Worm (Caenorhabditis elegans): Measurements from ENCODE around the gene F55G7.4.
A peak's percentile ranks its signal among the peaks of the same experiment; 100 is the strongest.

The F55G7.4 gene

ce11 chrX:11913824-11914223, 13.9 kb upstream of the F55G7.4 start, which contains the start of gene Y62H9A.12:
Gene Y62H9A.12, plus strand, starts transcription at chrX:11914124.
- TF ChIP-seq him-1 (tag; optimal IDR thresholded peaks at IDR 0.05) (no peak), dao-5 (tag; optimal IDR thresholded peaks at IDR 0.05) (no peak), W03F9.2 (tag; optimal IDR thresholded peaks at IDR 0.05) (no peak)

ce11 chrX:11916705-11917104, 11.0 kb upstream of the F55G7.4 start, which contains the start of gene Y62H9A.13:
Gene Y62H9A.13, plus strand, starts transcription at chrX:11917005.
- TF ChIP-seq him-1 (tag; optimal IDR thresholded peaks at IDR 0.05) = no peak

- TF ChIP-seq dao-5 (tag; optimal IDR thresholded peaks at IDR 0.05) = no peak
- no peak for TF ChIP-seq him-1 (tag; optimal IDR thresholded peaks at IDR 0.05)
- no peak for TF ChIP-seq W03F9.2 (tag; optimal IDR thresholded peaks at IDR 0.05)
Observed at ce11 chrX:11917994-11918393, 9.7 kb upstream of the F55G7.4 start, which contains the start of gene Y62H9A.16. Gene Y62H9A.16, plus strand, starts transcription at chrX:11918294.

ce11 chrX:11920723-11921283, 6.9 kb upstream of the F55G7.4 start, which contains the start of gene Y62H9A.14:
Gene Y62H9A.14, plus strand, starts transcription at chrX:11921233.
- TF ChIP-seq dao-5 (tag; optimal IDR thresholded peaks at IDR 0.05) (no peak), him-1 (tag; optimal IDR thresholded peaks at IDR 0.05) (no peak), W03F9.2 (tag; optimal IDR thresholded peaks at IDR 0.05) (no peak)

ce11 chrX:11924158-11924557, 3.5 kb upstream of the F55G7.4 start, which contains the start of gene F55G7.1:
Gene F55G7.1, plus strand, starts transcription at chrX:11924433.
- peak; percentile 32 for TF ChIP-seq W03F9.2 (tag; optimal IDR thresholded peaks at IDR 0.05)
- no peak for TF ChIP-seq dao-5 (tag; optimal IDR thresholded peaks at IDR 0.05)
- no peak for TF ChIP-seq him-1 (tag; optimal IDR thresholded peaks at IDR 0.05)

- TF ChIP-seq W03F9.2 (tag; optimal IDR thresholded peaks at IDR 0.05) = no peak
- no peak for TF ChIP-seq him-1 (tag; optimal IDR thresholded peaks at IDR 0.05)
- no peak for TF ChIP-seq dao-5 (tag; optimal IDR thresholded peaks at IDR 0.05)
Observed at ce11 chrX:11925243-11925642, 2.4 kb upstream of the F55G7.4 start.

ce11 chrX:11931559-11931958, 3.9 kb downstream of the F55G7.4 start, which contains the start of gene dot-1.4:
Gene dot-1.4, minus strand, starts transcription at chrX:11931659.
- no peak for TF ChIP-seq W03F9.2 (tag; optimal IDR thresholded peaks at IDR 0.05)
- no peak for TF ChIP-seq him-1 (tag; optimal IDR thresholded peaks at IDR 0.05)
- no peak for TF ChIP-seq dao-5 (tag; optimal IDR thresholded peaks at IDR 0.05)

ce11 chrX:11933547-11933946, 5.9 kb downstream of the F55G7.4 start:
- TF ChIP-seq him-1 (tag; optimal IDR thresholded peaks at IDR 0.05) (no peak), dao-5 (tag; optimal IDR thresholded peaks at IDR 0.05) (no peak), W03F9.2 (tag; optimal IDR thresholded peaks at IDR 0.05) (no peak)

ce11 chrX:11934933-11935332, 7.2 kb downstream of the F55G7.4 start:
- no peak for TF ChIP-seq dao-5 (tag; optimal IDR thresholded peaks at IDR 0.05)
- peak; percentile 37 for TF ChIP-seq him-1 (tag; optimal IDR thresholded peaks at IDR 0.05)
- peak; percentile 9 for TF ChIP-seq W03F9.2 (tag; optimal IDR thresholded peaks at IDR 0.05)

- TF ChIP-seq dao-5 (tag; optimal IDR thresholded peaks at IDR 0.05) (peak; percentile 93), W03F9.2 (tag; optimal IDR thresholded peaks at IDR 0.05) (peak; percentile 97), him-1 (tag; optimal IDR thresholded peaks at IDR 0.05) (peak; percentile 99)
Observed at ce11 chrX:11937343-11937935, 9.8 kb downstream of the F55G7.4 start.

ce11 chrX:11938826-11939225, 11.1 kb downstream of the F55G7.4 start, which contains the start of gene F55G7.5:
Gene F55G7.5, minus strand, starts transcription at chrX:11938926.
- no peak for TF ChIP-seq him-1 (tag; optimal IDR thresholded peaks at IDR 0.05)
- no peak for TF ChIP-seq dao-5 (tag; optimal IDR thresholded peaks at IDR 0.05)
- TF ChIP-seq W03F9.2 (tag; optimal IDR thresholded peaks at IDR 0.05) = no peak

ce11 chrX:11941951-11942350, 14.3 kb downstream of the F55G7.4 start, which contains the start of gene F55G7.3:
Gene F55G7.3, minus strand, starts transcription at chrX:11942051.
- TF ChIP-seq W03F9.2 (tag; optimal IDR thresholded peaks at IDR 0.05) (no peak), him-1 (tag; optimal IDR thresholded peaks at IDR 0.05) (no peak), dao-5 (tag; optimal IDR thresholded peaks at IDR 0.05) (no peak)

- TF ChIP-seq him-1 (tag; optimal IDR thresholded peaks at IDR 0.05) = no peak
- no peak for TF ChIP-seq dao-5 (tag; optimal IDR thresholded peaks at IDR 0.05)
- TF ChIP-seq W03F9.2 (tag; optimal IDR thresholded peaks at IDR 0.05) = no peak
Observed at ce11 chrX:11946788-11947463, 19.2 kb downstream of the F55G7.4 start, which contains the start of gene nfya-1. Gene nfya-1, minus strand, starts transcription at chrX:11946838.

All from whole organism, L4/young adult.